Worm (Caenorhabditis elegans): ENCODE results near the gene srbc-78.

srbc-78 gene

ce11 chrV:20457155-20457554, 31.8 kb downstream of the srbc-78 start:
- TF ChIP-seq blmp-1 (tag; optimal IDR thresholded peaks at IDR 0.05) (no peak), hlh-1 (tag; optimal IDR thresholded peaks at IDR 0.05) (peak; percentile 53), ces-1 (GFP tag; optimal IDR thresholded peaks at IDR 0.05) (peak; percentile 3), lin-32 (GFP tag; optimal IDR thresholded peaks at IDR 0.05) (no peak), sptf-1 (tag; optimal IDR thresholded peaks at IDR 0.05) (peak; percentile 30), drap-1 (GFP tag; optimal IDR thresholded peaks at IDR 0.05) (no peak), mls-2 (tag; optimal IDR thresholded peaks at IDR 0.05) (peak; percentile 44), mab-5 (tag; optimal IDR thresholded peaks at IDR 0.05) (no peak), unc-62 (GFP tag; optimal IDR thresholded peaks at IDR 0.05) (no peak), cnd-1 (tag; optimal IDR thresholded peaks at IDR 0.05) (peak; percentile 40), bed-3 (GFP tag; optimal IDR thresholded peaks at IDR 0.05) (no peak), nhr-12 (tag; optimal IDR thresholded peaks at IDR 0.05) (no peak), elt-3 (tag; optimal IDR thresholded peaks at IDR 0.05) (no peak)

DNA sequence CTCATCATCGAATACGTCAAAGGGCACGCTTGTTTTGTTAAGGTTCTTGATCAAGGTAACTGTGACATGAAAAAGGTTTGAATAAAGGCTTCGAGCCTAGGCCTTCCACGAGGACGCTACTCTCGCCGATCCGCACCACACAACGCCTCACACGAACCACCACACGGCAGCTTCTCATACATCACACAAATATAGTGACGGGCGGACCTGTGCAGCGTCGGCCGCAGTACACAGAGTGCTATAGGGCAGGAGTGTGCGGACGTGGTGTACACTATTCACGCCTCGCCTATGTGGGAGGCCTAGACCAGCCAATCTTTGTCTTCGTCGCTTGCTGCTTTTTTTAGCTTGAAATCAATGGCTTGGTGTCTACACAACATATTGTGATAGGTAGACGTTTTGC, 33.4 kb downstream of the srbc-78 start:
- TF ChIP-seq M03D4.4 (tag; optimal IDR thresholded peaks at IDR 0.05) (no peak), cnd-1 (tag; optimal IDR thresholded peaks at IDR 0.05) (no peak), lsy-2 (tag; optimal IDR thresholded peaks at IDR 0.05) (no peak), unc-39 (tag; optimal IDR thresholded peaks at IDR 0.05) (no peak), ceh-83 (GFP tag; optimal IDR thresholded peaks at IDR 0.05) (no peak), mep-1 (tag; optimal IDR thresholded peaks at IDR 0.05) (no peak), unc-120 (tag; optimal IDR thresholded peaks at IDR 0.05; ENCODE audit: poor library complexity, severe bottlenecking) (peak; percentile 5), mls-2 (tag; optimal IDR thresholded peaks at IDR 0.05) (no peak), blmp-1 (tag; optimal IDR thresholded peaks at IDR 0.05) (no peak), ces-1 (GFP tag; optimal IDR thresholded peaks at IDR 0.05) (no peak), sptf-1 (tag; optimal IDR thresholded peaks at IDR 0.05) (peak; percentile 1), lin-13 (tag; optimal IDR thresholded peaks at IDR 0.05) (peak; percentile 42), unc-62 (GFP tag; optimal IDR thresholded peaks at IDR 0.05) (no peak), ceh-39 (tag; optimal IDR thresholded peaks at IDR 0.05) (no peak), drap-1 (GFP tag; optimal IDR thresholded peaks at IDR 0.05) (peak; percentile 83)

DNA sequence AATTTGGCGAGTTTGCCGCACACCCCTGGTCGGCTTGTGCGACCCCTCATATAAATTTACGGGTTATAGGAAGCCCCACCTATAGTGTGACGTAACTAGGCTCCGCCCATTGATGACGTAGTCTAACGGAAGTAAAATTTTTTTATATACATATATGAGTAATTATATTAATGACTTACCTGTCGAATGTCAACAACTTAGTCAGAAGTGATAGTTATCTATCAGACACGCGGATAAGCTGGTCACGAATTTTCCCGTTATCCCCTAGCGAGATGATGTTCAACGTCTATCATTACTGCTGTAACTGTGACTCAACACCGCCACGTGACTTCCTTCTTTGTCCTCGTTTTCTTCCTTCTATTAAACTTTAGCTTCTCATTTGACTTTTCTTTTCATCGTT, 35.2 kb downstream of the srbc-78 start, which contains the start of gene srd-70:
Gene srd-70 (plus strand): TSS at position 301 of the 400 bp plus-strand sequence.
- TF ChIP-seq nhr-2 (tag; optimal IDR thresholded peaks at IDR 0.05) (no peak), hlh-1 (tag; optimal IDR thresholded peaks at IDR 0.05) (no peak), cnd-1 (tag; optimal IDR thresholded peaks at IDR 0.05) (no peak), nhr-76 (tag; optimal IDR thresholded peaks at IDR 0.05) (no peak), mep-1 (tag; optimal IDR thresholded peaks at IDR 0.05) (no peak), unc-39 (tag; optimal IDR thresholded peaks at IDR 0.05) (no peak), lsy-2 (tag; optimal IDR thresholded peaks at IDR 0.05) (no peak), ztf-11 (tag; optimal IDR thresholded peaks at IDR 0.05) (no peak), sptf-1 (tag; optimal IDR thresholded peaks at IDR 0.05) (no peak), lin-13 (tag; optimal IDR thresholded peaks at IDR 0.05) (no peak), ceh-43 (GFP tag; optimal IDR thresholded peaks at IDR 0.05) (no peak), flh-1 (GFP tag; optimal IDR thresholded peaks at IDR 0.05) (no peak), blmp-1 (tag; optimal IDR thresholded peaks at IDR 0.05) (no peak)

ce11 chrV:20453084-20453483, 35.9 kb downstream of the srbc-78 start, which contains the start of gene F48F5.6:
TSS of gene F48F5.6 (minus strand) at chrV:20453184.
- TF ChIP-seq mab-5 (tag; optimal IDR thresholded peaks at IDR 0.05): no peak
- TF ChIP-seq ham-2 (GFP tag; optimal IDR thresholded peaks at IDR 0.05): no peak
- TF ChIP-seq unc-39 (tag; optimal IDR thresholded peaks at IDR 0.05): no peak
- no peak for TF ChIP-seq elt-1 (tag; optimal IDR thresholded peaks at IDR 0.05; ENCODE audit: borderline replicate concordance, insufficient read depth)
- no peak for TF ChIP-seq ceh-39 (tag; optimal IDR thresholded peaks at IDR 0.05)
- TF ChIP-seq sptf-1 (tag; optimal IDR thresholded peaks at IDR 0.05): no peak
- TF ChIP-seq nhr-28 (tag; optimal IDR thresholded peaks at IDR 0.05): no peak
- TF ChIP-seq ceh-83 (GFP tag; optimal IDR thresholded peaks at IDR 0.05): no peak
- no peak for TF ChIP-seq mls-2 (tag; optimal IDR thresholded peaks at IDR 0.05)
- no peak for TF ChIP-seq pha-4 (tag; optimal IDR thresholded peaks at IDR 0.05)
- no peak for TF ChIP-seq elt-3 (tag; optimal IDR thresholded peaks at IDR 0.05)
- no peak for TF ChIP-seq unc-62 (GFP tag; optimal IDR thresholded peaks at IDR 0.05)
- no peak for TF ChIP-seq ztf-11 (tag; optimal IDR thresholded peaks at IDR 0.05)
- TF ChIP-seq nhr-237 (tag; optimal IDR thresholded peaks at IDR 0.05): no peak
- no peak for TF ChIP-seq flh-1 (GFP tag; optimal IDR thresholded peaks at IDR 0.05)
- no peak for TF ChIP-seq ces-1 (GFP tag; optimal IDR thresholded peaks at IDR 0.05)
- no peak for TF ChIP-seq sem-2 (GFP tag; optimal IDR thresholded peaks at IDR 0.05)
- TF ChIP-seq nhr-76 (tag; optimal IDR thresholded peaks at IDR 0.05): no peak
- no peak for TF ChIP-seq zip-8 (tag; optimal IDR thresholded peaks at IDR 0.05)
- TF ChIP-seq mep-1 (tag; optimal IDR thresholded peaks at IDR 0.05): no peak

All from whole organism, mixed stage, embryonic.